Fruit fly (Drosophila melanogaster): ENCODE measurements around the gene PH4alphaNE1.
A peak's percentile ranks its signal among the peaks of the same experiment; 100 is the strongest.

PH4alphaNE1 gene

DNA sequence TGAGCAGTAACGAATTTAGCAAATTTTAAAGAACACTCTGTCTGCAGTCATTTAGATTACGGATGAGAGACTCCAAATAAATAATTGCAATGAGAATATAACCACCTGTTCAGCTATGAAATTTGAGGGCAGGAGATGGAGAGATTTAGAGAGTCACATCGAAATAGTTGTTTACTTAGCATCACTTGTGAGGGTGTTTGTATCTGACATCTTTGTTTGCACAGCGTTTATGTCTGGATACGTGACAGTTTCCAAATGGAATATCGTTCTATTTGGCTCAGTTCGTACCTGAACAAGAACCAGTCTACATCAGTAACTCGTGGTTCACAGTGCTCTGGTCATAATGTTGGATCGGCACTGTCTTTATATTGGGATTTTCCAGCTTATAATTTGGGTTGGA is 10.3 kb downstream of the PH4alphaNE1 start, which contains the start of gene PH4alphaSG2:
Gene PH4alphaSG2 (plus strand): TSS at position 278 of the 400 bp plus-strand sequence.
- TF ChIP-seq luna (GFP tag; optimal IDR thresholded peaks at IDR 0.05) (peak; percentile 17), croc (GFP tag; conservative IDR thresholded peaks at IDR 0.05) (no peak), ATbp (GFP tag; optimal IDR thresholded peaks at IDR 0.05) (peak; percentile 65), CG4707 (GFP tag; optimal IDR thresholded peaks at IDR 0.05) (peak; percentile 8), CG18619 (GFP tag; optimal IDR thresholded peaks at IDR 0.05) (peak; percentile 20), Asciz (GFP tag; optimal IDR thresholded peaks at IDR 0.05) (peak; percentile 27), lab (GFP tag; optimal IDR thresholded peaks at IDR 0.05) (peak; percentile 71), Xrp1 (GFP tag; IDR thresholded peaks at IDR 0.05) (0 out of 2 replicates have a peak, but pooled peaks have one; percentile 25), pho (GFP tag; optimal IDR thresholded peaks at IDR 0.05) (peak; percentile 35), sens (GFP tag) (peak; percentile 67), CG15514 (GFP tag; optimal IDR thresholded peaks at IDR 0.05) (peak; percentile 29), ERR (GFP tag; optimal IDR thresholded peaks at IDR 0.05) (no peak), CG10209 (GFP tag; optimal IDR thresholded peaks at IDR 0.05) (peak; percentile 14), cwo (GFP tag; optimal IDR thresholded peaks at IDR 0.05) (peak; percentile 1), en (GFP tag; optimal IDR thresholded peaks at IDR 0.05) (no peak), CG2202 (tag; optimal IDR thresholded peaks at IDR 0.05) (no peak), CG7786 (GFP tag; optimal IDR thresholded peaks at IDR 0.05) (peak; percentile 34), bsh (GFP tag; optimal IDR thresholded peaks at IDR 0.05) (peak in 1 of 2 experiments; percentile 17), H15 (GFP tag; IDR thresholded peaks at IDR 0.05) (no peak), HHEX (GFP tag; optimal IDR thresholded peaks at IDR 0.05) (peak; percentile 5), slbo (GFP tag; IDR thresholded peaks at IDR 0.05) (no peak), CG2120 (GFP tag; optimal IDR thresholded peaks at IDR 0.05) (peak; percentile 61), stwl (tag; optimal IDR thresholded peaks at IDR 0.05) (no peak), Tbp (GFP tag; optimal IDR thresholded peaks at IDR 0.05) (no peak), Hmr (GFP tag; optimal IDR thresholded peaks at IDR 0.05) (peak; percentile 31), CG12071 (GFP tag; optimal IDR thresholded peaks at IDR 0.05) (no peak), crp (GFP tag; optimal IDR thresholded peaks at IDR 0.05) (no peak), B-H2 (GFP tag; optimal IDR thresholded peaks at IDR 0.05) (peak; percentile 19), CG18599 (GFP tag; optimal IDR thresholded peaks at IDR 0.05) (peak; percentile 71), CG6813 (GFP tag; optimal IDR thresholded peaks at IDR 0.05) (peak; percentile 48), CG15601 (tag; optimal IDR thresholded peaks at IDR 0.05) (peak; percentile 44), CG31441 (GFP tag; IDR thresholded peaks at IDR 0.05) (no peak), Blimp-1 (GFP tag; optimal IDR thresholded peaks at IDR 0.05) (peak; percentile 11), bcd (GFP tag; optimal IDR thresholded peaks at IDR 0.05) (peak; percentile 13), fd64A (GFP tag; optimal IDR thresholded peaks at IDR 0.05) (peak; percentile 5)

DNA sequence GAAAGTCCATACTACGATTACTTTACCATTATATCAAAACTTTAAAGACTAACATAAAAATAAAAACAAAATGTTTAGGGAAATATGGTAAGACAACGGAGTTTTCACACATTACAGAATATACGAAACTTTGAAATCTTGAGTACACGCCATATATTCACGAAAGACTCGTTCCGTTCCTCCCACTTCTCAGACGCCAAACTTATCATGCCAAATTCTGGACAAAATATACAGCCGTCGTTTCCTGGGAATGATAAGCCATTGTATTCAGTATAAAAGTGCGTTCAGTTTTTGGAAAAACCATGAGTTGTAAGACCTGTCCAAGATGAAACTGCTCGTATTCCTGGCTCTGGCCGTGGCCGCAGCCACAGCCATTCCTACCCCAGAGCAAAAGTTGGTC is 11.5 kb downstream of the PH4alphaNE1 start, which contains the start of gene Jon99Fi:
Gene Jon99Fi (plus strand): TSS at position 301 of the 400 bp plus-strand sequence.
- TF ChIP-seq zfh1 (GFP tag; IDR thresholded peaks at IDR 0.05) (no peak), lilli (GFP tag; optimal IDR thresholded peaks at IDR 0.05) (peak; percentile 4)

DNA sequence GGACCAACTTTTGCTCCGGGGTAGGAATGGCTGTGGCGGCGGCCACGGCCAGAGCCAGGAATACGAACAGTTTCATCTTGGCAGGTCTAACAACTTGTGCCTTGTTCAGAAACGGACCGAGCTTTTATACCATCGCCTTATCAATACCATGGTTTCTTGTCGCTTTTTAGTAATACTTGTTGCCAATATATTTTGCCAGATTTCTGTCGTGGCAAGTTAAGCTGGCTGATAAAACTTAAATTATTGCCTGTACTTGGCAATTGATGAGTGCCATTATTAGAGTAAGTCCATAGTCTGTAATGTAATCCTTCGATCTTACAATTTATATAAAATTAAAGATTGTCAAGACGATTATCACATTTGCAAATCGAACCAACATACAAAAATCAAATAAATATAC is 12.3 kb downstream of the PH4alphaNE1 start, which contains the start of gene Jon99Fii:
Gene Jon99Fii (minus strand): TSS at position 101 of the 400 bp plus-strand sequence.
- TF ChIP-seq ind (GFP tag; optimal IDR thresholded peaks at IDR 0.05) (no peak), chn (GFP tag; optimal IDR thresholded peaks at IDR 0.05) (no peak), CG8359 (GFP tag; optimal IDR thresholded peaks at IDR 0.05; ENCODE audit: borderline replicate concordance) (no peak), dmrt99B (tag; optimal IDR thresholded peaks at IDR 0.05) (no peak), CG17359 (tag; optimal IDR thresholded peaks at IDR 0.05) (no peak), Sin3A (optimal IDR thresholded peaks at IDR 0.05) (no peak), CG8388 (GFP tag; optimal IDR thresholded peaks at IDR 0.05) (no peak), cato (GFP tag; optimal IDR thresholded peaks at IDR 0.05; ENCODE audit: borderline replicate concordance) (no peak), CG14860 (GFP tag; IDR thresholded peaks at IDR 0.05; ENCODE audit: partially characterized antibody) (no peak), onecut (GFP tag; IDR thresholded peaks at IDR 0.05) (no peak), tgo (GFP tag; IDR thresholded peaks at IDR 0.05) (no peak), CG17568 (GFP tag; optimal IDR thresholded peaks at IDR 0.05) (no peak), kni (GFP tag; optimal IDR thresholded peaks at IDR 0.05) (no peak)
